Worm (Caenorhabditis elegans) whole organism, L2 larva: Measurements from ENCODE around the gene ugt-48.

Experiments used
- R02D3.7 ChIP-seq: fragments of 150-350 bp; optimal IDR thresholded peaks from 2 replicates; lab custom pipeline; 2014; ENCODE audit warnings: missing biosample characterization, missing genetic modification characterization
- ama-1 ChIP-seq: fragments of 150-350 bp; optimal IDR thresholded peaks from 2 replicates; lab custom pipeline; 2018; ENCODE audit warnings: inconsistent platforms
- elt-3 ChIP-seq: sonication (generic microtip); optimal IDR thresholded peaks from 2 replicates; lab custom pipeline; 2017; ENCODE audit warnings: missing biosample characterization, missing genetic modification characterization
- lin-11 ChIP-seq: fragments of 150-350 bp; sonication (generic microtip); optimal IDR thresholded peaks from 2 replicates; lab custom pipeline; 2014; ENCODE audit warnings: missing biosample characterization, missing genetic modification characterization, inconsistent platforms, mixed read lengths
- nhr-11 ChIP-seq: fragments of 150-350 bp; optimal IDR thresholded peaks from 2 replicates; lab custom pipeline; 2014; ENCODE audit warnings: missing biosample characterization, missing genetic modification characterization
- snpc-4 ChIP-seq: fragments of 150-350 bp; optimal IDR thresholded peaks from 2 replicates; lab custom pipeline; 2014; ENCODE audit warnings: missing biosample characterization, missing genetic modification characterization
- unc-62 ChIP-seq: fragments of 150-350 bp; optimal IDR thresholded peaks from 2 replicates; lab custom pipeline; 2014; ENCODE audit warnings: missing biosample characterization, missing genetic modification reagents, missing genetic modification characterization
- ztf-11 ChIP-seq: sonication (generic microtip); optimal IDR thresholded peaks from 2 replicates; lab custom pipeline; 2017; ENCODE audit warnings: missing biosample characterization, missing genetic modification characterization
- ztf-4 ChIP-seq: fragments of 150-350 bp; optimal IDR thresholded peaks from 2 replicates; lab custom pipeline; 2014; ENCODE audit warnings: missing biosample characterization, missing genetic modification characterization

DNA sequence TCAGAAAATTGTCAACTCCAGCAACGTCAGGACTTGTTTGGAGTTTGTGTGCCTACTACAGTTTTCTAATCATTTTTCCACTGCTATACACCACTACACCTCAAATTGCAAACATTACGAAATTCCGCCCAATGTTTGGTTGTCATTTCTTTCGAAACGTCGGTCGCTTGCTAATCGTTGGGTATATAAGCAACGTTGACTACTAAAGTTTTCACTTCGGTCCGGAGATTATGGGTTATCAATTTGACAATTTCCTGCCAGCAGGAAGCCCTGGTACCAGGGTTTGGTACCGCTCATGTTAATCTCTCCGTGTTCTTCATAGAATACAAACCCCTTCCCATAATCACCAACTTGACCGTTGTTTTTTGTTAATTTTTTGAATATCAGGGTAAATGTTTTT lies 28.1 kb upstream of the ugt-48 start:
- TF ChIP-seq R02D3.7 (tag; lab: Kevin White, UChicago), result no peak
- TF ChIP-seq nhr-11 (tag; lab: Kevin White, UChicago), result no peak
- no peak for TF ChIP-seq ztf-11
- TF ChIP-seq ama-1 (lab: Kevin White, UChicago), result no peak
- TF ChIP-seq ztf-4, result no peak
- TF ChIP-seq lin-11 (tag; lab: Kevin White, UChicago), result no peak
- TF ChIP-seq elt-3 (tag; lab: Kevin White, UChicago), result no peak
- TF ChIP-seq unc-62 (GFP tag; lab: Kevin White, UChicago), result no peak
- peak; percentile 97 for TF ChIP-seq snpc-4 (tag; lab: Kevin White, UChicago)
